Worm (Caenorhabditis elegans) whole organism, L3 larva: ENCODE data around the gene T25E4.2.

Source experiments
- ZK546.5 ChIP-seq: sonication (generic microtip); optimal IDR thresholded peaks from 2 replicates; lab custom pipeline; 2017; ENCODE audit warnings: missing biosample characterization, missing genetic modification characterization
- nhr-237 ChIP-seq: fragments of 150-350 bp; optimal IDR thresholded peaks from 2 replicates; lab custom pipeline; 2014; ENCODE audit warnings: missing biosample characterization, missing genetic modification characterization
- pha-4 ChIP-seq: fragments of 150-350 bp; optimal IDR thresholded peaks from 2 replicates; lab custom pipeline; 2014; ENCODE audit warnings: missing biosample characterization, missing genetic modification reagents, missing genetic modification characterization

ce11 chrII:5603194-5603593, 21.0 kb upstream of the T25E4.2 start, which contains the start of gene C17G10.6:
- TF ChIP-seq pha-4 (tag; lab: Kevin White, UChicago) (no peak), nhr-237 (no peak), ZK546.5 (no peak)
